Fruit fly (Drosophila melanogaster) whole organism, embryonic: Measurements from ENCODE around the gene MtnE.

Source experiments
- Adf1 ChIP-seq: fragments of 200-800 bp; sonication (Bioruptor generic); IDR thresholded peaks from 2 replicates; pipeline ENCODE4 v1.3.6; 2022; ENCODE audit warnings: missing biosample characterization, missing genetic modification characterization
- Aef1 ChIP-seq: fragments of 200-800 bp; sonication (Bioruptor generic); IDR thresholded peaks from 3 replicates; pipeline ENCODE4 v1.3.6; 2022; ENCODE audit warnings: missing biosample characterization, missing genetic modification characterization
- CG10209 ChIP-seq: fragments of 200-800 bp; sonication (Bioruptor generic); optimal IDR thresholded peaks from 3 replicates; lab custom pipeline; 2017; ENCODE audit warnings: missing biosample characterization, mild to moderate bottlenecking, missing genetic modification characterization, missing genetic modification reagents
- CG10267 ChIP-seq: fragments of 200-800 bp; sonication (Bioruptor generic); optimal IDR thresholded peaks from 2 replicates; lab custom pipeline; 2018; ENCODE audit warnings: missing biosample characterization, mild to moderate bottlenecking, missing genetic modification characterization, moderate library complexity
- CG11695 ChIP-seq: fragments of 200-800 bp; sonication (Bioruptor generic); IDR thresholded peaks from 3 replicates; pipeline ENCODE4 v1.3.6; 2022; ENCODE audit warnings: missing biosample characterization, missing genetic modification characterization
- CG12769 ChIP-seq: fragments of 200-800 bp; sonication (Bioruptor generic); optimal IDR thresholded peaks from 2 replicates; lab custom pipeline; 2019; ENCODE audit warnings: missing biosample characterization, mild to moderate bottlenecking, missing genetic modification characterization, moderate library complexity
- CG13296 ChIP-seq: fragments of 200-800 bp; sonication (Bioruptor generic); optimal IDR thresholded peaks from 3 replicates; lab custom pipeline; 2018; ENCODE audit warnings: missing biosample characterization, mild to moderate bottlenecking, missing genetic modification characterization
- CG1603 ChIP-seq: fragments of 200-800 bp; sonication (Bioruptor generic); optimal IDR thresholded peaks from 2 replicates; lab custom pipeline; 2019; ENCODE audit warnings: missing biosample characterization, mild to moderate bottlenecking, missing genetic modification characterization, moderate library complexity
- CG16779 ChIP-seq: fragments of 200-800 bp; sonication (Bioruptor generic); IDR thresholded peaks from 2 replicates; pipeline ENCODE4 v1.3.6; 2022; ENCODE audit warnings: missing biosample characterization, missing genetic modification characterization
- CG17361 ChIP-seq: fragments of 200-800 bp; sonication (Bioruptor generic); IDR thresholded peaks from 3 replicates; pipeline ENCODE4 v1.3.6; 2022; ENCODE audit warnings: missing biosample characterization, missing genetic modification characterization
- CG17912 ChIP-seq: fragments of 200-800 bp; sonication (Bioruptor generic); optimal IDR thresholded peaks from 2 replicates; lab custom pipeline; 2018; ENCODE audit warnings: missing biosample characterization, mild to moderate bottlenecking, missing genetic modification characterization
- CG32532 ChIP-seq: fragments of 200-800 bp; sonication (Bioruptor generic); IDR thresholded peaks from 2 replicates; pipeline ENCODE4 v1.3.6; 2022; ENCODE audit warnings: missing biosample characterization, missing genetic modification characterization
- CG3281 ChIP-seq: fragments of 200-800 bp; sonication (Bioruptor generic); optimal IDR thresholded peaks from 3 replicates; lab custom pipeline; 2017; ENCODE audit warnings: missing biosample characterization, mild to moderate bottlenecking, missing genetic modification characterization
- CG3838 ChIP-seq: fragments of 200-800 bp; sonication (Bioruptor generic); optimal IDR thresholded peaks from 3 replicates; lab custom pipeline; 2016; ENCODE audit warnings: missing biosample characterization, missing genetic modification characterization
- CG7745 ChIP-seq: fragments of 200-800 bp; sonication (Bioruptor generic); optimal IDR thresholded peaks from 2 replicates; lab custom pipeline; 2018; ENCODE audit warnings: missing biosample characterization, mild to moderate bottlenecking, missing genetic modification characterization, moderate library complexity
- CG7786 ChIP-seq: fragments of 200-800 bp; sonication (Bioruptor generic); optimal IDR thresholded peaks from 2 replicates; lab custom pipeline; 2016; ENCODE audit warnings: missing biosample characterization, missing genetic modification characterization
- CG8388 ChIP-seq: fragments of 200-800 bp; sonication (Bioruptor generic); optimal IDR thresholded peaks from 2 replicates; lab custom pipeline; 2019; ENCODE audit warnings: missing biosample characterization, mild to moderate bottlenecking, missing genetic modification characterization, moderate library complexity
- D19A ChIP-seq: fragments of 200-800 bp; optimal IDR thresholded peaks from 3 replicates; lab custom pipeline; 2019; ENCODE audit warnings: missing biosample characterization, mild to moderate bottlenecking, missing genetic modification characterization, moderate library complexity
- Dip2 ChIP-seq: fragments of 200-800 bp; sonication (Bioruptor generic); IDR thresholded peaks from 2 replicates; pipeline ENCODE4 v1.3.6; 2022; ENCODE audit warnings: missing biosample characterization, missing genetic modification characterization
- Fer2 ChIP-seq: fragments of 200-800 bp; sonication (Bioruptor generic); optimal IDR thresholded peaks from 2 replicates; lab custom pipeline; 2018; ENCODE audit warnings: missing biosample characterization, mild to moderate bottlenecking, missing genetic modification characterization, moderate library complexity
- HLH54F ChIP-seq: fragments of 200-800 bp; sonication (Bioruptor generic); optimal IDR thresholded peaks from 3 replicates; lab custom pipeline; 2016; ENCODE audit warnings: missing biosample characterization, missing genetic modification characterization
- HmgD ChIP-seq: fragments of 200-800 bp; sonication (Bioruptor generic); optimal IDR thresholded peaks from 3 replicates; lab custom pipeline; 2016; ENCODE audit warnings: missing biosample characterization, missing genetic modification characterization
- Hr51 ChIP-seq, 2 experiments: fragments of 200-800 bp; sonication (Bioruptor generic); optimal IDR thresholded peaks; 2 replicates in 1 of 2; 3 replicates in 1 of 2; lab custom pipeline; 2016 to 2018; ENCODE audit warnings: missing biosample characterization in 2 of 2, missing genetic modification characterization in 2 of 2, mild to moderate bottlenecking in 1 of 2, moderate library complexity in 1 of 2
- Lim3 ChIP-seq: fragments of 200-800 bp; sonication (Bioruptor generic); IDR thresholded peaks from 2 replicates; pipeline ENCODE4 v1.3.6; 2022; ENCODE audit warnings: missing biosample characterization, missing genetic modification characterization
- MESR4 ChIP-seq: fragments of 200-800 bp; sonication (Bioruptor generic); optimal IDR thresholded peaks from 2 replicates; lab custom pipeline; 2018; ENCODE audit warnings: missing biosample characterization, mild to moderate bottlenecking, missing genetic modification characterization, moderate library complexity
- Max ChIP-seq: fragments of 200-800 bp; sonication (Bioruptor generic); optimal IDR thresholded peaks from 2 replicates; lab custom pipeline; 2016; ENCODE audit warnings: missing biosample characterization, mild to moderate bottlenecking, missing genetic modification characterization
- NC2α ChIP-seq: fragments of 200-800 bp; sonication (Bioruptor generic); optimal IDR thresholded peaks from 2 replicates; lab custom pipeline; 2016; ENCODE audit warnings: missing biosample characterization, missing genetic modification characterization
- Optix ChIP-seq: fragments of 200-800 bp; sonication (Bioruptor generic); IDR thresholded peaks from 3 replicates; pipeline ENCODE4 v1.3.6; 2022; ENCODE audit warnings: missing biosample characterization, missing genetic modification characterization
- Ptx1 ChIP-seq: fragments of 200-800 bp; sonication (Bioruptor generic); IDR thresholded peaks from 2 replicates; pipeline ENCODE4 v1.3.6; 2022; ENCODE audit warnings: missing biosample characterization, missing genetic modification characterization
- Side ChIP-seq: fragments of 200-800 bp; sonication (Bioruptor generic); optimal IDR thresholded peaks from 2 replicates; lab custom pipeline; 2016; ENCODE audit warnings: missing biosample characterization, missing genetic modification characterization
- Sin3A ChIP-seq: fragments of >200 bp; optimal IDR thresholded peaks from 2 replicates; lab custom pipeline; 2018
- Sox102F ChIP-seq: fragments of 200-800 bp; sonication (Bioruptor generic); optimal IDR thresholded peaks from 2 replicates; lab custom pipeline; 2018; ENCODE audit warnings: missing biosample characterization, mild to moderate bottlenecking, missing genetic modification characterization, moderate library complexity
- Ssrp ChIP-seq: fragments of 200-800 bp; sonication (Bioruptor generic); optimal IDR thresholded peaks from 2 replicates; lab custom pipeline; 2018; ENCODE audit warnings: missing biosample characterization, mild to moderate bottlenecking, missing genetic modification characterization, moderate library complexity
- Taf1 ChIP-seq: fragments of 200-800 bp; sonication (Bioruptor generic); IDR thresholded peaks from 2 replicates; pipeline ENCODE4 v1.3.6; 2022; ENCODE audit warnings: missing biosample characterization, missing genetic modification characterization
- Vsx1 ChIP-seq: fragments of 200-800 bp; sonication (Bioruptor generic); optimal IDR thresholded peaks from 2 replicates; lab custom pipeline; 2017; ENCODE audit warnings: missing biosample characterization, mild to moderate bottlenecking, missing genetic modification characterization, missing genetic modification reagents
- br ChIP-seq: fragments of >200 bp; optimal IDR thresholded peaks from 2 replicates; lab custom pipeline; 2017
- ci ChIP-seq: fragments of 200-800 bp; sonication (Bioruptor generic); IDR thresholded peaks from 3 replicates; pipeline ENCODE4 v1.3.6; 2022; ENCODE audit warnings: missing biosample characterization, missing genetic modification characterization
- cwo ChIP-seq: fragments of 200-800 bp; sonication (Bioruptor generic); optimal IDR thresholded peaks from 3 replicates; lab custom pipeline; 2017; ENCODE audit warnings: missing biosample characterization, missing genetic modification characterization, mild to moderate bottlenecking, moderate library complexity, missing genetic modification reagents
- dmrt99B ChIP-seq: fragments of 200-800 bp; sonication (Bioruptor generic); optimal IDR thresholded peaks from 2 replicates; lab custom pipeline; 2018; ENCODE audit warnings: missing biosample characterization, mild to moderate bottlenecking, missing genetic modification characterization, moderate library complexity
- eyg ChIP-seq: fragments of 200-800 bp; sonication (Bioruptor generic); optimal IDR thresholded peaks from 3 replicates; lab custom pipeline; 2016; ENCODE audit warnings: missing biosample characterization, missing genetic modification characterization
- lola ChIP-seq, 3 experiments: fragments of >200 bp in 2 of 3; fragments of 200-800 bp in 1 of 3; sonication (Bioruptor generic) in 1 of 3; optimal IDR thresholded peaks; 2 replicates each; lab custom pipeline; 2017 to 2019; ENCODE audit warnings: missing biosample characterization in 3 of 3, missing genetic modification characterization in 3 of 3, mild to moderate bottlenecking in 1 of 3, moderate library complexity in 1 of 3
- lov ChIP-seq, 2 experiments: fragments of 200-800 bp in 1 of 2; fragments of >200 bp in 1 of 2; sonication (Bioruptor generic) in 1 of 2; IDR thresholded peaks in 1 of 2; optimal IDR thresholded peaks in 1 of 2; 2 replicates in 1 of 2; 3 replicates in 1 of 2; pipeline versions ENCODE4 v1.3.6 to Lab custom; 2017 to 2022; ENCODE audit warnings: missing biosample characterization in 1 of 2, missing genetic modification characterization in 1 of 2
- mam ChIP-seq: fragments of 200-800 bp; sonication (Bioruptor generic); optimal IDR thresholded peaks from 3 replicates; lab custom pipeline; 2016; ENCODE audit warnings: missing biosample characterization, missing genetic modification characterization
- otp ChIP-seq: fragments of 200-800 bp; sonication (Bioruptor generic); IDR thresholded peaks from 3 replicates; pipeline ENCODE4, ENCODE4 v1.3.6; 2022; ENCODE audit warnings: missing biosample characterization, missing genetic modification characterization
- pb ChIP-seq: fragments of 200-800 bp; sonication (Bioruptor generic); optimal IDR thresholded peaks from 3 replicates; lab custom pipeline; 2016; ENCODE audit warnings: missing biosample characterization, missing genetic modification characterization
- pzg ChIP-seq: fragments of 200-800 bp; sonication (Bioruptor generic); optimal IDR thresholded peaks from 3 replicates; lab custom pipeline; 2018; ENCODE audit warnings: missing biosample characterization, mild to moderate bottlenecking, missing genetic modification characterization, moderate library complexity
- scrt ChIP-seq: fragments of 200-800 bp; sonication (Bioruptor generic); optimal IDR thresholded peaks from 2 replicates; lab custom pipeline; 2018; ENCODE audit warnings: missing biosample characterization, mild to moderate bottlenecking, missing genetic modification characterization, moderate library complexity
- slbo ChIP-seq: fragments of 200-800 bp; sonication (Bioruptor generic); IDR thresholded peaks from 2 replicates; pipeline ENCODE4 v1.3.6; 2022; ENCODE audit warnings: missing biosample characterization, missing genetic modification characterization
- trem ChIP-seq: fragments of 200-800 bp; optimal IDR thresholded peaks from 3 replicates; lab custom pipeline; 2019; ENCODE audit warnings: missing biosample characterization, mild to moderate bottlenecking, missing genetic modification characterization, moderate library complexity
- vnd ChIP-seq: fragments of 200-800 bp; sonication (Bioruptor generic); IDR thresholded peaks from 3 replicates; pipeline ENCODE4 v1.3.6; 2022; ENCODE audit warnings: missing biosample characterization, missing genetic modification characterization; ENCODE audit not compliant: partially characterized antibody

MtnE gene

dm6 chr3R:20560019-20560667, 25.6 kb upstream of the MtnE start, which contains the start of gene CG15922 (continued):
- peak; percentile 39 for TF ChIP-seq cwo (GFP tag; lab: Kevin White, UChicago)
- no peak for TF ChIP-seq CG17912 (GFP tag; lab: Kevin White, UChicago)
- TF ChIP-seq Side (GFP tag; lab: Kevin White, UChicago), result no peak
- peak; percentile 82 for TF ChIP-seq D19A (tag; lab: Kevin White, UChicago)
- TF ChIP-seq CG32532 (GFP tag; lab: Robert Waterston, UW), result no peak
- TF ChIP-seq pb (GFP tag; lab: Kevin White, UChicago), result no peak
- TF ChIP-seq Taf1 (GFP tag; lab: Robert Waterston, UW), result no peak
- TF ChIP-seq Ssrp (tag; lab: Kevin White, UChicago), result peak; percentile 38
- no peak for TF ChIP-seq CG3838
- no peak for TF ChIP-seq HmgD (GFP tag; lab: Kevin White, UChicago)
- TF ChIP-seq HLH54F, result peak; percentile 9
- no peak for TF ChIP-seq Sin3A (lab: Kevin White, UChicago)
- TF ChIP-seq Fer2 (tag; lab: Kevin White, UChicago), result no peak
- TF ChIP-seq mam (GFP tag; lab: Kevin White, UChicago), result peak; percentile 10
- TF ChIP-seq CG10267, result peak; percentile 1
- TF ChIP-seq pzg, result peak; percentile 60
- no peak for TF ChIP-seq scrt (GFP tag; lab: Kevin White, UChicago)
- no peak for TF ChIP-seq otp (GFP tag; lab: Robert Waterston, UW)
- TF ChIP-seq Adf1 (GFP tag; lab: Robert Waterston, UW), result no peak
- TF ChIP-seq br (lab: Kevin White, UChicago), result no peak
- no peak for TF ChIP-seq Ptx1 (GFP tag; lab: Robert Waterston, UW)
- no peak for TF ChIP-seq CG8388
- TF ChIP-seq NC2α, result no peak
- TF ChIP-seq Aef1 (GFP tag; lab: Robert Waterston, UW), result peak; percentile 23; the same call in 1 of the 3 replicates
- TF ChIP-seq Dip2, result no peak
- no peak for TF ChIP-seq Lim3
- TF ChIP-seq lola (GFP tag; optimal IDR thresholded peaks at IDR 0.05; lab: Kevin White, UChicago), result peak in 1 of 3 experiments; percentile 18
- TF ChIP-seq CG7786 (GFP tag; lab: Kevin White, UChicago), result no peak
- TF ChIP-seq CG17361 (GFP tag; lab: Robert Waterston, UW), result peak; percentile 55; the same call in 2 of the 3 replicates
- peak; percentile 58 for TF ChIP-seq slbo (GFP tag; lab: Robert Waterston, UW)
- peak; percentile 12 for TF ChIP-seq CG12769
- TF ChIP-seq Sox102F, result peak; percentile 31
- peak; percentile 33 for TF ChIP-seq CG7745 (tag; lab: Kevin White, UChicago)
- TF ChIP-seq trem (tag; lab: Kevin White, UChicago), result peak; percentile 8
- TF ChIP-seq CG1603 (tag; lab: Kevin White, UChicago), result no peak
- no peak for TF ChIP-seq CG10209 (GFP tag; lab: Kevin White, UChicago)
- TF ChIP-seq Hr51 (GFP tag; optimal IDR thresholded peaks at IDR 0.05; lab: Kevin White, UChicago), result peak in 1 of 2 experiments; percentile 16
- 0 out of 3 replicates have a peak, but pooled peaks have one; percentile 12 for TF ChIP-seq CG11695 (GFP tag; lab: Robert Waterston, UW)
- TF ChIP-seq MESR4 (GFP tag; lab: Kevin White, UChicago), result peak; percentile 32
- peak; percentile 3 for TF ChIP-seq CG3281 (GFP tag; lab: Kevin White, UChicago)
- TF ChIP-seq Max (GFP tag; lab: Kevin White, UChicago), result peak; percentile 14
- no peak for TF ChIP-seq vnd (GFP tag; lab: Robert Waterston, UW)
- no peak for TF ChIP-seq Optix
- no peak for TF ChIP-seq eyg (GFP tag; lab: Kevin White, UChicago)
- TF ChIP-seq lov (optimal IDR thresholded peaks at IDR 0.05; lab: Kevin White, UChicago), result no peak
- TF ChIP-seq lov (GFP tag; IDR thresholded peaks at IDR 0.05; lab: Robert Waterston, UW), result no peak
- TF ChIP-seq dmrt99B (tag; lab: Kevin White, UChicago), result peak; percentile 39
- no peak for TF ChIP-seq Vsx1 (GFP tag; lab: Kevin White, UChicago)
- TF ChIP-seq ci (GFP tag; lab: Robert Waterston, UW), result no peak
- no peak for TF ChIP-seq CG16779 (GFP tag; lab: Robert Waterston, UW)
- peak; percentile 2 for TF ChIP-seq CG13296 (GFP tag; lab: Kevin White, UChicago)
